Fruit fly (Drosophila melanogaster) Kc167 (cell line): ENCODE results near the gene pes.

Experiments used
- Myc ChIP-seq: fragments of >200 bp; optimal IDR thresholded peaks from 2 replicates; lab custom pipeline; 2017; ENCODE audit warnings: missing external identifiers
- Sin3A ChIP-seq: fragments of >200 bp; optimal IDR thresholded peaks from 2 replicates; lab custom pipeline; 2018; ENCODE audit warnings: missing external identifiers
- h ChIP-seq: fragments of >200 bp; optimal IDR thresholded peaks from 3 replicates; lab custom pipeline; 2018; ENCODE audit warnings: missing external identifiers
- insv ChIP-seq: fragments of >200 bp; optimal IDR thresholded peaks from 3 replicates; lab custom pipeline; 2018; ENCODE audit warnings: missing external identifiers
- psq ChIP-seq: fragments of >200 bp; optimal IDR thresholded peaks from 2 replicates; lab custom pipeline; 2017; ENCODE audit warnings: missing external identifiers
- ttk ChIP-seq: sonication (Bioruptor generic); optimal IDR thresholded peaks from 2 replicates; lab custom pipeline; 2017; ENCODE audit warnings: missing external identifiers

- TF ChIP-seq psq (lab: Kevin White, UChicago), result no peak
- no peak for TF ChIP-seq insv (lab: Kevin White, UChicago)
- no peak for TF ChIP-seq h (lab: Kevin White, UChicago)
- no peak for TF ChIP-seq Myc (lab: Kevin White, UChicago)
- no peak for TF ChIP-seq ttk (lab: Kevin White, UChicago)
- no peak for TF ChIP-seq Sin3A (lab: Kevin White, UChicago)
Measured at dm6 chr2L:7992654-7993053, 1.3 kb downstream of the pes start.
